Fruit fly (Drosophila melanogaster) whole organism, prepupa: ENCODE results near the gene TotM.

Experiments
- CG10669 ChIP-seq: fragments of 200-800 bp; sonication (Bioruptor generic); optimal IDR thresholded peaks from 3 replicates; lab custom pipeline; 2018; ENCODE audit warnings: missing biosample characterization, mild to moderate bottlenecking, missing genetic modification characterization, moderate library complexity
- CG11902 ChIP-seq: fragments of 200-800 bp; sonication (Bioruptor generic); optimal IDR thresholded peaks from 3 replicates; lab custom pipeline; 2016; ENCODE audit warnings: missing biosample characterization, missing genetic modification characterization
- CG15336 ChIP-seq: fragments of 200-800 bp; sonication (Bioruptor generic); IDR thresholded peaks from 2 replicates; pipeline ENCODE4 v1.3.6; 2022; ENCODE audit warnings: missing biosample characterization, missing genetic modification characterization
- CG1621 ChIP-seq: fragments of 200-800 bp; sonication (Bioruptor generic); optimal IDR thresholded peaks from 3 replicates; lab custom pipeline; 2018; ENCODE audit warnings: missing biosample characterization, mild to moderate bottlenecking, missing genetic modification characterization
- CG16779 ChIP-seq: fragments of 200-800 bp; sonication (Bioruptor generic); optimal IDR thresholded peaks from 3 replicates; lab custom pipeline; 2017; ENCODE audit warnings: missing biosample characterization, mild to moderate bottlenecking, missing genetic modification characterization
- CG3032 ChIP-seq: fragments of 200-800 bp; optimal IDR thresholded peaks from 2 replicates; lab custom pipeline; 2019; ENCODE audit warnings: missing biosample characterization, mild to moderate bottlenecking, missing genetic modification characterization, moderate library complexity
- CG31627 ChIP-seq: fragments of 200-800 bp; sonication (Bioruptor generic); optimal IDR thresholded peaks from 3 replicates; lab custom pipeline; 2016; ENCODE audit warnings: missing biosample characterization, missing genetic modification characterization
- CG34406 ChIP-seq: fragments of 200-800 bp; sonication (Bioruptor generic); optimal IDR thresholded peaks from 3 replicates; lab custom pipeline; 2016; ENCODE audit warnings: missing biosample characterization, missing genetic modification characterization
- CG3919 ChIP-seq: fragments of 200-800 bp; sonication (Bioruptor generic); optimal IDR thresholded peaks from 3 replicates; lab custom pipeline; 2016; ENCODE audit warnings: missing biosample characterization, missing genetic modification characterization
- CG6163 ChIP-seq: fragments of 200-800 bp; sonication (Bioruptor generic); IDR thresholded peaks from 3 replicates; pipeline ENCODE4 v1.3.6; 2022; ENCODE audit warnings: missing biosample characterization, missing genetic modification characterization
- CG6276 ChIP-seq: fragments of 200-800 bp; sonication (Bioruptor generic); optimal IDR thresholded peaks from 2 replicates; lab custom pipeline; 2017; ENCODE audit warnings: missing biosample characterization, mild to moderate bottlenecking, missing genetic modification characterization
- CG6808 ChIP-seq: fragments of 200-800 bp; sonication (Bioruptor generic); optimal IDR thresholded peaks from 3 replicates; lab custom pipeline; 2017; ENCODE audit warnings: missing biosample characterization, missing genetic modification characterization, mild to moderate bottlenecking, moderate library complexity, missing genetic modification reagents
- CG6854 ChIP-seq: fragments of 200-800 bp; sonication (Bioruptor generic); optimal IDR thresholded peaks from 2 replicates; lab custom pipeline; 2017; ENCODE audit warnings: missing biosample characterization, mild to moderate bottlenecking, missing genetic modification characterization
- CG7368 ChIP-seq: fragments of 200-800 bp; sonication (Bioruptor generic); optimal IDR thresholded peaks from 3 replicates; lab custom pipeline; 2016; ENCODE audit warnings: missing biosample characterization, missing genetic modification characterization
- CG8119 ChIP-seq: fragments of 200-800 bp; sonication (Bioruptor generic); IDR thresholded peaks from 3 replicates; pipeline ENCODE4 v1.3.6; 2022; ENCODE audit warnings: missing biosample characterization, missing genetic modification characterization
- CG8319 ChIP-seq: fragments of 200-800 bp; sonication (Bioruptor generic); optimal IDR thresholded peaks from 3 replicates; lab custom pipeline; 2016; ENCODE audit warnings: missing biosample characterization, missing genetic modification characterization
- CG8632 ChIP-seq: fragments of 200-800 bp; sonication (Bioruptor generic); optimal IDR thresholded peaks from 3 replicates; lab custom pipeline; 2016; ENCODE audit warnings: missing biosample characterization, missing genetic modification characterization
- CG9139 ChIP-seq: fragments of 200-800 bp; sonication (Bioruptor generic); optimal IDR thresholded peaks from 3 replicates; lab custom pipeline; 2017; ENCODE audit warnings: missing biosample characterization, mild to moderate bottlenecking, missing genetic modification characterization
- Eip75B ChIP-seq: fragments of 200-800 bp; sonication (Bioruptor generic); optimal IDR thresholded peaks from 3 replicates; lab custom pipeline; 2016; ENCODE audit warnings: missing biosample characterization, missing genetic modification characterization
- Eip78C ChIP-seq: fragments of 200-800 bp; sonication (Bioruptor generic); peaks from one replicate; lab custom pipeline; 2016; ENCODE audit warnings: missing biosample characterization, missing genetic modification characterization
- Eip93F ChIP-seq: fragments of 200-800 bp; sonication (Bioruptor generic); optimal IDR thresholded peaks from 2 replicates; lab custom pipeline; 2016; ENCODE audit warnings: missing biosample characterization, mild to moderate bottlenecking, missing genetic modification characterization
- Ets21C ChIP-seq: fragments of 200-800 bp; sonication (Bioruptor generic); optimal IDR thresholded peaks from 3 replicates; lab custom pipeline; 2016; ENCODE audit warnings: missing biosample characterization, missing genetic modification characterization
- Ets96B ChIP-seq: fragments of 200-800 bp; optimal IDR thresholded peaks from 2 replicates; lab custom pipeline; 2019; ENCODE audit warnings: missing biosample characterization, mild to moderate bottlenecking, missing genetic modification characterization, moderate library complexity
- Gug ChIP-seq: fragments of 200-800 bp; sonication (Bioruptor generic); IDR thresholded peaks from 2 replicates; pipeline ENCODE4 v1.3.6; 2022; ENCODE audit warnings: missing biosample characterization, missing genetic modification characterization
- Hr38 ChIP-seq: sonication (Bioruptor generic); optimal IDR thresholded peaks from 2 replicates; lab custom pipeline; 2016; ENCODE audit warnings: missing biosample characterization, missing genetic modification characterization
- Hr4 ChIP-seq: fragments of 200-800 bp; sonication (Bioruptor generic); optimal IDR thresholded peaks from 3 replicates; lab custom pipeline; 2016; ENCODE audit warnings: missing biosample characterization, missing genetic modification characterization
- Met ChIP-seq: fragments of 200-800 bp; sonication (Bioruptor generic); optimal IDR thresholded peaks from 3 replicates; lab custom pipeline; 2016; ENCODE audit warnings: missing biosample characterization, missing genetic modification characterization
- OdsH ChIP-seq: fragments of 200-800 bp; sonication (Bioruptor generic); optimal IDR thresholded peaks from 3 replicates; lab custom pipeline; 2016; ENCODE audit warnings: missing biosample characterization, missing genetic modification characterization
- Smox ChIP-seq: fragments of 200-800 bp; sonication (Bioruptor generic); optimal IDR thresholded peaks from 3 replicates; lab custom pipeline; 2016; ENCODE audit warnings: missing biosample characterization, missing genetic modification characterization
- Sox15 ChIP-seq: fragments of 200-800 bp; sonication (Bioruptor generic); optimal IDR thresholded peaks from 3 replicates; lab custom pipeline; 2016; ENCODE audit warnings: missing biosample characterization, missing genetic modification characterization
- achi ChIP-seq: fragments of 200-800 bp; sonication (Bioruptor generic); optimal IDR thresholded peaks from 3 replicates; lab custom pipeline; 2016; ENCODE audit warnings: missing biosample characterization, missing genetic modification characterization
- acj6 ChIP-seq: fragments of 200-800 bp; sonication (Bioruptor generic); optimal IDR thresholded peaks from 3 replicates; lab custom pipeline; 2016; ENCODE audit warnings: missing biosample characterization, missing genetic modification characterization
- dac ChIP-seq: fragments of 200-800 bp; sonication (Bioruptor generic); optimal IDR thresholded peaks from 2 replicates; lab custom pipeline; 2017; ENCODE audit warnings: missing biosample characterization, mild to moderate bottlenecking, missing genetic modification characterization
- eg ChIP-seq: fragments of 200-800 bp; sonication (Bioruptor generic); IDR thresholded peaks from 3 replicates; pipeline ENCODE4 v1.3.6; 2022; ENCODE audit warnings: missing biosample characterization, missing genetic modification characterization
- esn ChIP-seq: fragments of 200-800 bp; sonication (Bioruptor generic); optimal IDR thresholded peaks from 2 replicates; lab custom pipeline; 2016; ENCODE audit warnings: missing biosample characterization, mild to moderate bottlenecking, missing genetic modification characterization, moderate library complexity
- fd85E ChIP-seq: fragments of 200-800 bp; sonication (Bioruptor generic); optimal IDR thresholded peaks from 3 replicates; lab custom pipeline; 2016; ENCODE audit warnings: missing biosample characterization, missing genetic modification characterization
- fkh ChIP-seq: fragments of 200-800 bp; sonication (Bioruptor generic); optimal IDR thresholded peaks from 3 replicates; lab custom pipeline; 2017; ENCODE audit warnings: missing biosample characterization, mild to moderate bottlenecking, missing genetic modification characterization, moderate library complexity
- lz ChIP-seq: fragments of 200-800 bp; sonication (Bioruptor generic); optimal IDR thresholded peaks from 3 replicates; lab custom pipeline; 2016; ENCODE audit warnings: missing biosample characterization, missing genetic modification characterization
- net ChIP-seq: fragments of 200-800 bp; sonication (Bioruptor generic); optimal IDR thresholded peaks from 3 replicates; lab custom pipeline; 2016; ENCODE audit warnings: missing biosample characterization, missing genetic modification characterization
- pdm3 ChIP-seq: fragments of 200-800 bp; sonication (Bioruptor generic); optimal IDR thresholded peaks from 3 replicates; lab custom pipeline; 2016; ENCODE audit warnings: missing biosample characterization, missing genetic modification characterization
- spab ChIP-seq: fragments of 200-800 bp; sonication (Bioruptor generic); optimal IDR thresholded peaks from 2 replicates; lab custom pipeline; 2017; ENCODE audit warnings: missing biosample characterization, mild to moderate bottlenecking, missing genetic modification characterization, missing genetic modification reagents
- ss ChIP-seq, 2 experiments: fragments of 200-800 bp; sonication (Bioruptor generic); optimal IDR thresholded peaks; 2 replicates in 1 of 2; 3 replicates in 1 of 2; lab custom pipeline; 2017 to 2018; ENCODE audit warnings: mild to moderate bottlenecking in 2 of 2, missing biosample characterization in 2 of 2, missing genetic modification characterization in 2 of 2, moderate library complexity in 1 of 2
- svp ChIP-seq: fragments of 200-800 bp; sonication (Bioruptor generic); peaks from one replicate; lab custom pipeline; 2016; ENCODE audit warnings: missing biosample characterization, missing genetic modification characterization
- topi ChIP-seq: fragments of 200-800 bp; sonication (Bioruptor generic); optimal IDR thresholded peaks from 3 replicates; lab custom pipeline; 2016; ENCODE audit warnings: missing biosample characterization, missing genetic modification characterization
- vri ChIP-seq: fragments of 200-800 bp; sonication (Bioruptor generic); optimal IDR thresholded peaks from 3 replicates; lab custom pipeline; 2016; ENCODE audit warnings: missing biosample characterization, mild to moderate bottlenecking, missing genetic modification characterization

Gene TotM

DNA sequence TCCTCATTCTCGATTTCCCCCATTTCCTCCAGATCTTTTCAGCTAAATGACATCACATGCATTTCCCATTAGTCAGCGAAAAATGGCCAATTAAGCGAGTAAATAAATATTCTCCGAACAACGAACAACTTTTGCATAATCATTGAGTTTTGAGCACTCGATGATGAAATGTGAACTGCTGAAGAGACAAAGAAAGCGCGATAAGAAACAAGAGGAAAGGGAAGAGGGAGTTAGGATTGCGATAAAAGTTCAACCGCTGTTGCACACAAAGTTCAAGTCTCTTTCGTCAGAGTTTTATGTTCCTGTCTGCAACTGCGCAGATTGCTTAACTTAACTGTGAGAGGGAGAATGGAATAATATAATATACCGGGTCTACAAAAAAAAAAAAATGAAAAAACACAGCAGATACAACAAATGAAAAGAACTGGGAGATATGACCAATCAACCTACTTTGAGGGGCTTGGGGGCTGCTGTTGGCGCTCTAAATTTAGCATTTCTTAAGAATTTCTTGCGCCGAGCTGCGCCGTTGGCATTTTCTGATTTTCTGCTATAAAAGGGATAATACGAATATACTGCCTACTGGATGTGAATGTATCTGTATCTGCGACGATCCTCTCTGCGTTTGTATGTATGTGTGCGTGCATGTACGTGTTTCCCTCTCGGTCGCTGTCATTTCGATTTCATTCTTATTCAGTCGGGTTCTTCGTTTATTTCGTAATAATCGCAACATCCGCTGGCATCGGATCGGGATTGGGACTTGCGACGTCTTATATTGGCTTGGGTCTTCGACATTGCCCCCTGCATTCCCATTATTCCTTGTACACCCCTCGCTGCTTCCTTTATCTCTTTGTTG lies 35.0 kb upstream of the TotM start (continued):
- TF ChIP-seq CG15336 (GFP tag; lab: Robert Waterston, UW): no peak
- TF ChIP-seq CG10669: peak; percentile 37
- TF ChIP-seq CG6854 (GFP tag; lab: Kevin White, UChicago): peak; percentile 55
- TF ChIP-seq CG6808: peak; percentile 41
- TF ChIP-seq svp: peak; percentile 98
- peak; percentile 41 for TF ChIP-seq Eip93F
- peak; percentile 31; the same call in 1 of the 3 replicates for TF ChIP-seq CG6163 (GFP tag; lab: Robert Waterston, UW)
- no peak for TF ChIP-seq esn
- peak; percentile 10 for TF ChIP-seq Met
- TF ChIP-seq eg (GFP tag; lab: Robert Waterston, UW): peak; percentile 5; the same call in 1 of the 3 replicates
- no peak for TF ChIP-seq lz (GFP tag; lab: Kevin White, UChicago)
- TF ChIP-seq ss (GFP tag; optimal IDR thresholded peaks at IDR 0.05; lab: Kevin White, UChicago): peak; percentile 53 to 72
- no peak for TF ChIP-seq acj6 (GFP tag; lab: Kevin White, UChicago)
- TF ChIP-seq Ets96B (tag; lab: Kevin White, UChicago): no peak
- no peak for TF ChIP-seq Hr4
- no peak for TF ChIP-seq topi (GFP tag; lab: Kevin White, UChicago)
- TF ChIP-seq CG11902 (GFP tag; lab: Kevin White, UChicago): no peak
- no peak for TF ChIP-seq vri (GFP tag; lab: Kevin White, UChicago)
- TF ChIP-seq CG31627: no peak
- TF ChIP-seq fkh: no peak
- no peak for TF ChIP-seq CG8119 (GFP tag; lab: Robert Waterston, UW)

DNA sequence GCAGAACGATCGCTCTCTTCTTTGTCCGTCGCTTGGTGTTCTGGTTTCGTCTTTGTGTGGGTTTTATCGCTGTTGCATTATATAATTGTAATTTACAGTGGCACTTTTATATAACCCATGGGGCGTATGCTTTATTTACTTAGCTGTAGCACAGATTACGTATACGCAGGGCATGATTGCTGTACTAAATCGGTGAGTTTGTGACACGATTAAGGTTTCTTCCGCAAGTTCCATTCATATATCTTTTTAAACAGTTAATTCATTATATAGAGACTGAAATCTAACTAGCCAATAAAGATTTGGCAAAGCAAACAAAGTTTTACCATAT lies 34.4 kb upstream of the TotM start:
- no peak for TF ChIP-seq spab (GFP tag; lab: Kevin White, UChicago)
- no peak for TF ChIP-seq achi
- TF ChIP-seq fkh: peak; percentile 31
- TF ChIP-seq OdsH (GFP tag; lab: Kevin White, UChicago): no peak
- no peak for TF ChIP-seq pdm3 (GFP tag; lab: Kevin White, UChicago)
- peak; percentile 13 for TF ChIP-seq CG7368
- peak; percentile 74 for TF ChIP-seq svp
- no peak for TF ChIP-seq Sox15 (GFP tag; lab: Kevin White, UChicago)
- TF ChIP-seq Eip78C (GFP tag; lab: Kevin White, UChicago): peak; percentile 19
- peak; percentile 16 for TF ChIP-seq Eip93F
- TF ChIP-seq CG9139 (GFP tag; lab: Kevin White, UChicago): peak; percentile 50
- peak; percentile 32 for TF ChIP-seq topi (GFP tag; lab: Kevin White, UChicago)
- no peak for TF ChIP-seq Gug (GFP tag; lab: Robert Waterston, UW)
- no peak for TF ChIP-seq CG34406
- TF ChIP-seq CG3919 (GFP tag; lab: Kevin White, UChicago): no peak
- peak; percentile 37 for TF ChIP-seq Eip75B

DNA sequence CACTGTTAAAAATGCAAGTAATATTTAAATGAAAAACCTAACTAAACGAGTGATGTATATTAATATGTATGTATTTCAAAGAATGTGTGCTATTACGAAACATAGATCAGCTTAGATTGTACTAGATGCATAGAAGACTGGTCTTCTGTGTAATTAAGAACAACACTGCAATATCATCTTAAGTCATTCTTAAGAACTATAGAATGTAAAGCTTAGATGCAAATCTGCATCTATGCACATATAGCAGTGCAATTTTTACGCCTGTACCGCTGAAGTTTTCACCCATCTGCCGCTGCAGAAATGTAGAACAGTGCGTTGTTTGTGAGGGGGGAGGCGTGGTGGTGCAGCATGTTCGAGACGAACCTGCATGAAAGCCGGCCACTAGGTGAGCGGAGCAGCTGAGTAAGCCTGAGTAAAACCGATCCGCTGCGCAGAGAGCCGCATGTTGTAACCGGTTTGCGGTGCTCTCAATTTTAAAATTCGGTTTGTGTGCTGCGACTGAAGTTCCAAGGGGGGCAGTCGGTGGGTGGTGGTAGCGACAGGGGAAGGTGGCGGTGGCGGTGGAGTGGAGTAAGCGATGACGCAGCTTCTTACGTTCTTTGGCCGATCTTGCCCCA lies 32.9 kb upstream of the TotM start:
- TF ChIP-seq Ets21C (GFP tag; lab: Kevin White, UChicago) (peak; percentile 33), svp (peak; percentile 48), Eip75B (peak; percentile 59), CG6163 (GFP tag; lab: Robert Waterston, UW) (peak; percentile 76), Hr4 (peak; percentile 62), CG8319 (peak; percentile 70), Smox (GFP tag; lab: Kevin White, UChicago) (peak; percentile 63), fd85E (GFP tag; lab: Kevin White, UChicago) (no peak), Hr38 (GFP tag; lab: Kevin White, UChicago) (no peak), CG3919 (GFP tag; lab: Kevin White, UChicago) (peak; percentile 90), CG16779 (peak; percentile 35), vri (GFP tag; lab: Kevin White, UChicago) (no peak), CG7368 (peak; percentile 73), net (GFP tag; lab: Kevin White, UChicago) (peak; percentile 71), pdm3 (GFP tag; lab: Kevin White, UChicago) (peak; percentile 72), CG1621 (tag; lab: Kevin White, UChicago) (peak; percentile 87), CG15336 (GFP tag; lab: Robert Waterston, UW) (peak; percentile 68), CG3032 (peak; percentile 93), OdsH (GFP tag; lab: Kevin White, UChicago) (peak; percentile 83), dac (GFP tag; lab: Kevin White, UChicago) (peak; percentile 47), topi (GFP tag; lab: Kevin White, UChicago) (peak; percentile 80), CG11902 (GFP tag; lab: Kevin White, UChicago) (peak; percentile 63), achi (peak; percentile 83), Met (peak; percentile 59), CG8632 (GFP tag; lab: Kevin White, UChicago) (peak; percentile 76), spab (GFP tag; lab: Kevin White, UChicago) (peak; percentile 93), CG6276 (GFP tag; lab: Kevin White, UChicago) (peak; percentile 46)
